Fruit fly (Drosophila melanogaster) whole organism, wandering third instar larva: ENCODE data around the gene MED22.

Experiments
- Myc ChIP-seq: fragments of >200 bp; optimal IDR thresholded peaks from 2 replicates; lab custom pipeline; 2017
- OdsH ChIP-seq: fragments of 200-800 bp; sonication (Bioruptor generic); optimal IDR thresholded peaks from 2 replicates; lab custom pipeline; 2016; ENCODE audit warnings: missing biosample characterization, mild to moderate bottlenecking, missing genetic modification characterization
- lola ChIP-seq: fragments of >200 bp; optimal IDR thresholded peaks from 2 replicates; lab custom pipeline; 2017; ENCODE audit warnings: missing biosample characterization, missing genetic modification characterization

- no peak for TF ChIP-seq lola (GFP tag; lab: Kevin White, UChicago)
- TF ChIP-seq OdsH (GFP tag; lab: Kevin White, UChicago), result no peak
- no peak for TF ChIP-seq Myc
Observed at dm6 chrX:964012-964411, 36.1 kb downstream of the MED22 start.
